Worm (Caenorhabditis elegans) whole organism, L4 larva: Measurements from ENCODE around the gene lon-2.

Experiments
- D1046.2 ChIP-seq: fragments of 200-800 bp; sonication (Bioruptor generic); IDR thresholded peaks from 2 replicates; pipeline ENCODE4 v1.3.6; 2022; ENCODE audit warnings: missing genetic modification characterization, missing compliant biosample characterization
- R02D3.7 ChIP-seq: fragments of 150-350 bp; sonication (generic microtip); optimal IDR thresholded peaks from 3 replicates; lab custom pipeline; 2014; ENCODE audit warnings: missing biosample characterization, missing genetic modification characterization
- aha-1 ChIP-seq: fragments of 150-350 bp; peaks from one replicate; lab custom pipeline; 2014; ENCODE audit warnings: missing biosample characterization, missing genetic modification characterization
- aly-2 ChIP-seq: sonication (generic microtip); optimal IDR thresholded peaks from 2 replicates; lab custom pipeline; 2018; ENCODE audit warnings: missing biosample characterization, missing genetic modification characterization
- ama-1 ChIP-seq: fragments of 150-350 bp; optimal IDR thresholded peaks from 2 replicates; lab custom pipeline; 2014; ENCODE audit warnings: inconsistent platforms, mixed read lengths
- ceh-82 ChIP-seq: sonication (generic microtip); optimal IDR thresholded peaks from 2 replicates; lab custom pipeline; 2017; ENCODE audit warnings: missing biosample characterization, missing genetic modification characterization
- dve-1 ChIP-seq: sonication (generic microtip); optimal IDR thresholded peaks from 2 replicates; lab custom pipeline; 2017; ENCODE audit warnings: antibody characterized with exemption, mild to moderate bottlenecking, missing genetic modification characterization, missing compliant biosample characterization; ENCODE audit not compliant: insufficient read depth
- pha-4 ChIP-seq, 2 experiments: fragments of 150-350 bp in 1 of 2; fragments of 200-800 bp in 1 of 2; sonication (Bioruptor generic) in 1 of 2; IDR thresholded peaks in 1 of 2; optimal IDR thresholded peaks in 1 of 2; 2 replicates each; pipeline versions ENCODE4 v1.3.6 to Lab custom; 2014 to 2022; ENCODE audit warnings: missing genetic modification characterization in 2 of 2, missing genetic modification reagents in 2 of 2, missing biosample characterization in 1 of 2, missing compliant biosample characterization in 1 of 2

DNA sequence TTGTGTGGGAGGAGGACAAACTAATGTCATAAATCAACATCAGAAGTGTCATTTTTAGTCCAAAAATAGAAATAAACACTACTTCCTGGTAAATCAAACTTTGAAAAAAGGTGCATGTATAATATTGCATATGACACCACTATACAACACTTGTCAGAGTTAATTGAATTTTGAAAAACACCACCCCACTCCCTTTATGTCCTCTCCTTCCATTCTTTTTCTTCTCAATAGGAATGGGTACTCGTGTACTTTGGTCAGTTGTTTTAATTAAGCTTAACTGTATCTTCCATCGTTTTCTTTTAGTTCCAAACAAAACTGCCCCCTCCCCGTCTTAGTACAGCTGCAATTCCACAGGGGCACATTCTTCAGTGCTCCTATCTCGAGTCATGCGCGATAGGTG lies 38.6 kb upstream of the lon-2 start:
- TF ChIP-seq D1046.2 = no peak
- TF ChIP-seq ama-1 (lab: Kevin White, UChicago) = no peak
- no peak for TF ChIP-seq aha-1
- TF ChIP-seq R02D3.7 (tag; lab: Kevin White, UChicago) = no peak
- TF ChIP-seq dve-1 = no peak
- no peak for TF ChIP-seq pha-4 (GFP tag; IDR thresholded peaks at IDR 0.05; lab: Robert Waterston, UW)
- no peak for TF ChIP-seq pha-4 (tag; optimal IDR thresholded peaks at IDR 0.05; lab: Kevin White, UChicago)
- TF ChIP-seq aly-2 (tag; lab: Kevin White, UChicago) = no peak
- no peak for TF ChIP-seq ceh-82 (tag; lab: Kevin White, UChicago)
